Fruit fly (Drosophila melanogaster): ENCODE data around the gene Ogdh.

The Ogdh gene

dm6 chr3L:17007945-17008344, 53.3 kb downstream of the Ogdh start:
- no peak for TF ChIP-seq noc (tag; optimal IDR thresholded peaks at IDR 0.05)

DNA sequence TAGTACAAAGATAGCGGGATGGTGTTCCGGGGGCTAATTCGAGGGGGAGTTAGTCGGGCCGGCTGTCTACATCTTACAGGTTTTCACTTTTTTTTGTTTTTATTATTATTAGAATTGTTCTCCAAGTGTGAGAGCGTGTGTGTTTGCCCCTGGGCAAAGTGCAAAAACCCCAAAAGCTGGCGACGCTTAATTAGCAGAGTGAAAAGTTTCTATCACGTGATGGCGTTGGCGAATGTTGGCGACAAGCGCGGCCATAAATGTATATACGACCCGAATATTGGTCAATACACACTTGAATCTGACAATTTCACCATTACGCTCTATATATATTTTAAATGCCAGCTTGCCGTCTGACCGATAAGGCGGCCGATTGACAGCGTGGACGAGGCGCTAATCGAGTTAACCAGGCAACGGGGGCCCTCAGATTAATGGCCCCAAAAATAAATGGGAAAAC, 54.3 kb downstream of the Ogdh start:
- peak; percentile 81 for TF ChIP-seq noc (tag; optimal IDR thresholded peaks at IDR 0.05)

DNA sequence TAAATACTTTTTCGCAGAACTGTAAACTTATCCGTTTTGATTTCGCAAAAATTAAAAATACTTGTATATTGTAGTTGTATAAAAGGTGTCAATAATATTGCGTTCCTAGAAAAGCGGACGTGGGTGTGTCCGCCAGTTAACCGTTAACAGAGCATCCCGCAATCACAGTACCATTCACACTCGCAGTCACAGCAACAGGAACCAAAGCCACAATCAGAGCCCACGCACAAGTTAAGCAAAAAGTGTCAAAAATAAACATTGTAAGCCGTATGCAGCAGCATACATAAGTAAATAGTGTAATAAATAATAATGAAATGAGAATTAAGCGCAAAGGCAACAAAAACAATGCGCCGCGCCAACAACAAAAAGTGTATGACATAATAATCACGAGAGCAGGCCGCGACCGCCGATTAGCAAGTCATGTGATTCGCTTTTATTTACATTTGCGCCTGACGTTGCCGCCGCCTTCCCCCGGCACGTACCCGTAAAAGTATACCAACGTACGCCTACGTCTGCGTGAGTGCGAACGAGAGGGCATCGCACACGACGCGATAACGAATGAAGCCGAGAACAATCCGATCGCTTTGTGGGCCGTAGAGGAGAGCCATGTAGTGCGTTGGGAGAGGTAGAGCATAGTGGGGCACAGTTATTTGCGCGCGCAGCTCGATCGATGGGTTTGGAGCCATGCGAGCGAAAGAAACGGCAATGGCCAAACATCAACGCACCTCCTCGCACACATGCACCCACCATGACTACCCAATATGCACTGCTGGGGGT, 55.3 kb downstream of the Ogdh start:
- TF ChIP-seq noc (tag; optimal IDR thresholded peaks at IDR 0.05) = peak; percentile 91

dm6 chr3L:17010492-17011303, 56.1 kb downstream of the Ogdh start:
- TF ChIP-seq noc (tag; optimal IDR thresholded peaks at IDR 0.05) = no peak

DNA sequence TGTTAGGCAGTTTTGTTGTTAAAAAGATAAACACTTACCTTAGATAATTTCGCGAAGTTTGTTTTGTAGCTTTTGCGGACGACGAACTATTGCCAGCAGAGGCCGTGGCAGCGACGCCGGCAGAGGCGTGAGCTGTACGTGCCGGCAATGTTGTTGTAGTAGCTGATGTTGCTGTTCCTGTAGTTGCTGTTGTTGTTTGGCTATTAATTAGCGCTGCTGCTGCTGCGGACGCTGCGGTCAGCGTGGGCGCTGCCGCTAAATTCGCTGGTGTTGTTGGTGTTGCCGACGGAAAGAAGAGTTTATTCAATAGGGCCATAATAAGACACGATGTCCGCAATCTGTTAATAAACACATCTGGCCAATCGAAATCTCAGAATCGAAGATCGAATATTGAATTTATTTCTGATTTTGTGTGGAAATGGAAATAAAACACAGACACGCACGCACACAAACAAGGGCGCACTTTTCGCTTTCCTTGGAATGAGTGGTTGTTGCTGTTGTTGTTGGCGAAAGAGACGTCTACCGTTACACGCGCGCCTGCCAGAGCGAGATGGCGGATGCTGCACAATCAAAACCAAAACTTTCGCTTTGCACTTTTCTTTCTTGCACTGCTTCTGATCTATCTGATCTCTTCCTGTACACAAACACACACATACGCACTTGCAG, 56.9 kb downstream of the Ogdh start:
- no peak for TF ChIP-seq noc (tag; optimal IDR thresholded peaks at IDR 0.05)

DNA sequence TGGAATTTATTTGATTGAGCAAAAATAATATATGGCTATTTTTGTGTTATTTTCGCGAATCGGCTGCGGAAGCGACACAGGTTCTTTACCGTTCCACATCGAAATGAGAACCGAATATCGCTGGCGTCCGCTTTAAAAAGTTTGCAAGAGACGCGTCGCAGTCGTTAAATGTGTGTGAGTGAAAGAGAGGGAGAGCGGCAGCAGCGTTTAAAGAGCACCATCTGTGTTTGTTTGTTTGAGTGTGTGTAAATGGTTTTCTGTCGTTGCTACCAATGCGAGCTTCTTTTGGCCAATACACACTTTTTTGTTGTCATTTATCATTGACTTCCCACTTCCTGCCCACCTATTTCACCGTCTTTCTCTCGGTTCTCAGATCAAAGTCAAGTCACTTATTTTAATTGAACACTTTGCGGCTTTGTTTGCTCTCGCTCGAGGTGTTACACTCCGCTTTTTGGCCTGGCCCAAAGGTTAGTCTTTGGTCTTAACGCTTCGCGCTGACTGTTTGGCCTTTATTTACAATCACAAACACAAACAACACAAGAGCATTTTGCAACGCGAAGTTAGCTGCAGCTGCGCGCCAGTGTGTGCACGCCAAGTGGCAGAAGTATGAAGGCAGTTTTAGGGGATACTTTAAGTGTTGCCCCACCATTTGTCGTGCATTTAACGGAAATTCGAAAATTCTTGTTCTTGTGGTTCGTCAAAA, 57.5 kb downstream of the Ogdh start, which contains the start of gene CG3764:
Gene CG3764 (minus strand): TSS at position 549 of the 703 bp plus-strand sequence.
- TF ChIP-seq noc (tag; optimal IDR thresholded peaks at IDR 0.05) = peak; percentile 60

DNA sequence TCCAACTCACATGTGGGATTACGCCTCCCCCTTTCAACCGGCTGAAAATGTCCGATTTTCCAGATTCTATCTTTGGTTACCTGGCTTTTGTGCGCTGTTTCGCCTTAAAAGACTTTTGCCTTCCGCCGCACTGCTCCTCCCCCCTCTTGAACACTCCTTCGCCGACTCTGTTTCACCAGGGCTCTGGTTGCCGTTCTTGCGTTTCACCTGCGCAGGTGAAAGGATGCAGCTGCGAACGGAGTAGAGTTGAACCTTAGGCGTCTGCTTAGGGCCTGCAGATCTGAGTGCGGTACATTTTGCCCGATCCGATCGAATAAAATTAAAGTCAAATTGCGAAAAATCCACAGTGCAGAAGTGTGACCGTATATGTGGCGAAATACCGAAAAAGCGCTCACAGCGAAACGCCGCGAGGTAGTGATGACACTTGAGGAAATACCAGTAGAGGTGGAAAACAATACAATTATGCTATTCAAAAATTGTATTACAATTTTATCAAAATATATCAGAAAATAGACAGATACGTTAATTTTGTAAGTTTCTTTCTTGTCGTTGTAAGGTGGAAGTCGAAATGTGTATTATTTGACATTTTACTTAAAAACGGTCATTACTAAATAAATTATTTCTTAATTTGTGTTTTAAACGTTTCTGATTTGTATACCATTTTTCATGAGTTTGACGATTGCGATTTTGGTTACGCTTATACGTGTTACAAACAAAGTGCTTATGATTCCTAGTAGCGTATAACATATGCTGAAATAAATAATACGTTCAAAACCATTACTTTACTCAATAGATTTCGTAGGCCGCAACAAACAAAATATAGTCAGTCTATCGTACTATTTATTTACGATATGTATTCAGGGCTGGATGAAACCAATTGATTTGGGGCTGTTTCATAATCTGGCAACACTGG, 61.3 kb downstream of the Ogdh start, which contains the start of the genes CG6664 and CG7728:
Gene CG6664 (minus strand): TSS at position 518 of the 913 bp plus-strand sequence.
Gene CG7728 (plus strand): TSS at position 874 of the 913 bp plus-strand sequence.
- TF ChIP-seq noc (tag; optimal IDR thresholded peaks at IDR 0.05) = no peak

DNA sequence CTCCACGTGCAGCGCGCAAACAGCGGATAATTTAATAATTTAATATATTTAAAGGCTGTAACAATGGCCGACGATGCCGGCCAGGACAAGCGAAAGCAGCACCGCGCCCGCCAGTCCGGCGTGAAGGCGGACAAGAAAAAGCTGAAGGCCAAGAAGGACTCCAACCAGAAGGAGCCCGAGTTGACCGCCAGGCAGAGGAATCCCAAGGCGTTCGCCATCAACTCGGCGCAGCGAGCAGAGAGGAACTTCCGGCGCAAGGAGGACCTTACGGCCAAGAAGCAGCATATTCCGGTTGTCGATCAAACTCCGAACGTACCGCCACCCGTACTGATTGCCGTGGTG, 61.9 kb downstream of the Ogdh start:
- no peak for TF ChIP-seq noc (tag; optimal IDR thresholded peaks at IDR 0.05)
